Fruit fly (Drosophila melanogaster) whole organism, prepupa: ENCODE measurements around the gene Ugt36A1.

Experiments used
- CG10631 ChIP-seq: fragments of 200-800 bp; sonication (Bioruptor generic); optimal IDR thresholded peaks from 2 replicates; lab custom pipeline; 2016; ENCODE audit warnings: missing biosample characterization, missing genetic modification characterization
- CG10669 ChIP-seq: fragments of 200-800 bp; sonication (Bioruptor generic); optimal IDR thresholded peaks from 3 replicates; lab custom pipeline; 2018; ENCODE audit warnings: missing biosample characterization, mild to moderate bottlenecking, missing genetic modification characterization, moderate library complexity
- CG11294 ChIP-seq: fragments of 200-800 bp; sonication (Bioruptor generic); IDR thresholded peaks from 2 replicates; pipeline ENCODE4 v1.3.6; 2022; ENCODE audit warnings: missing biosample characterization, missing genetic modification characterization
- CG1621 ChIP-seq: fragments of 200-800 bp; sonication (Bioruptor generic); optimal IDR thresholded peaks from 3 replicates; lab custom pipeline; 2018; ENCODE audit warnings: missing biosample characterization, mild to moderate bottlenecking, missing genetic modification characterization
- CG16779 ChIP-seq: fragments of 200-800 bp; sonication (Bioruptor generic); optimal IDR thresholded peaks from 3 replicates; lab custom pipeline; 2017; ENCODE audit warnings: missing biosample characterization, mild to moderate bottlenecking, missing genetic modification characterization
- CG3032 ChIP-seq: fragments of 200-800 bp; optimal IDR thresholded peaks from 2 replicates; lab custom pipeline; 2019; ENCODE audit warnings: missing biosample characterization, mild to moderate bottlenecking, missing genetic modification characterization, moderate library complexity
- CG31627 ChIP-seq: fragments of 200-800 bp; sonication (Bioruptor generic); optimal IDR thresholded peaks from 3 replicates; lab custom pipeline; 2016; ENCODE audit warnings: missing biosample characterization, missing genetic modification characterization
- CG32006 ChIP-seq: fragments of 200-800 bp; sonication (Bioruptor generic); optimal IDR thresholded peaks from 3 replicates; lab custom pipeline; 2017; ENCODE audit warnings: missing biosample characterization, mild to moderate bottlenecking, missing genetic modification characterization
- CG34406 ChIP-seq: fragments of 200-800 bp; sonication (Bioruptor generic); optimal IDR thresholded peaks from 3 replicates; lab custom pipeline; 2016; ENCODE audit warnings: missing biosample characterization, missing genetic modification characterization
- CG3919 ChIP-seq: fragments of 200-800 bp; sonication (Bioruptor generic); optimal IDR thresholded peaks from 3 replicates; lab custom pipeline; 2016; ENCODE audit warnings: missing biosample characterization, missing genetic modification characterization
- CG6163 ChIP-seq: fragments of 200-800 bp; sonication (Bioruptor generic); IDR thresholded peaks from 3 replicates; pipeline ENCODE4 v1.3.6; 2022; ENCODE audit warnings: missing biosample characterization, missing genetic modification characterization
- CG6276 ChIP-seq: fragments of 200-800 bp; sonication (Bioruptor generic); optimal IDR thresholded peaks from 2 replicates; lab custom pipeline; 2017; ENCODE audit warnings: missing biosample characterization, mild to moderate bottlenecking, missing genetic modification characterization
- CG6792 ChIP-seq: fragments of 200-800 bp; sonication (Bioruptor generic); optimal IDR thresholded peaks from 3 replicates; lab custom pipeline; 2016; ENCODE audit warnings: missing biosample characterization, missing genetic modification characterization
- CG6808 ChIP-seq: fragments of 200-800 bp; sonication (Bioruptor generic); optimal IDR thresholded peaks from 3 replicates; lab custom pipeline; 2017; ENCODE audit warnings: missing biosample characterization, missing genetic modification characterization, mild to moderate bottlenecking, moderate library complexity, missing genetic modification reagents
- CG6854 ChIP-seq: fragments of 200-800 bp; sonication (Bioruptor generic); optimal IDR thresholded peaks from 2 replicates; lab custom pipeline; 2017; ENCODE audit warnings: missing biosample characterization, mild to moderate bottlenecking, missing genetic modification characterization
- CG8119 ChIP-seq: fragments of 200-800 bp; sonication (Bioruptor generic); IDR thresholded peaks from 3 replicates; pipeline ENCODE4 v1.3.6; 2022; ENCODE audit warnings: missing biosample characterization, missing genetic modification characterization
- CG8319 ChIP-seq: fragments of 200-800 bp; sonication (Bioruptor generic); optimal IDR thresholded peaks from 3 replicates; lab custom pipeline; 2016; ENCODE audit warnings: missing biosample characterization, missing genetic modification characterization
- CG8632 ChIP-seq: fragments of 200-800 bp; sonication (Bioruptor generic); optimal IDR thresholded peaks from 3 replicates; lab custom pipeline; 2016; ENCODE audit warnings: missing biosample characterization, missing genetic modification characterization
- CG9139 ChIP-seq: fragments of 200-800 bp; sonication (Bioruptor generic); optimal IDR thresholded peaks from 3 replicates; lab custom pipeline; 2017; ENCODE audit warnings: missing biosample characterization, mild to moderate bottlenecking, missing genetic modification characterization
- Eip75B ChIP-seq: fragments of 200-800 bp; sonication (Bioruptor generic); optimal IDR thresholded peaks from 3 replicates; lab custom pipeline; 2016; ENCODE audit warnings: missing biosample characterization, missing genetic modification characterization
- Eip78C ChIP-seq: fragments of 200-800 bp; sonication (Bioruptor generic); peaks from one replicate; lab custom pipeline; 2016; ENCODE audit warnings: missing biosample characterization, missing genetic modification characterization
- Eip93F ChIP-seq: fragments of 200-800 bp; sonication (Bioruptor generic); optimal IDR thresholded peaks from 2 replicates; lab custom pipeline; 2016; ENCODE audit warnings: missing biosample characterization, mild to moderate bottlenecking, missing genetic modification characterization
- Ets21C ChIP-seq: fragments of 200-800 bp; sonication (Bioruptor generic); optimal IDR thresholded peaks from 3 replicates; lab custom pipeline; 2016; ENCODE audit warnings: missing biosample characterization, missing genetic modification characterization
- Ets96B ChIP-seq: fragments of 200-800 bp; optimal IDR thresholded peaks from 2 replicates; lab custom pipeline; 2019; ENCODE audit warnings: missing biosample characterization, mild to moderate bottlenecking, missing genetic modification characterization, moderate library complexity
- Gug ChIP-seq: fragments of 200-800 bp; sonication (Bioruptor generic); IDR thresholded peaks from 2 replicates; pipeline ENCODE4 v1.3.6; 2022; ENCODE audit warnings: missing biosample characterization, missing genetic modification characterization
- Hr38 ChIP-seq: sonication (Bioruptor generic); optimal IDR thresholded peaks from 2 replicates; lab custom pipeline; 2016; ENCODE audit warnings: missing biosample characterization, missing genetic modification characterization
- Hr39 ChIP-seq: fragments of 200-800 bp; sonication (Bioruptor generic); optimal IDR thresholded peaks from 2 replicates; lab custom pipeline; 2016; ENCODE audit warnings: missing biosample characterization, missing genetic modification characterization
- Hr4 ChIP-seq: fragments of 200-800 bp; sonication (Bioruptor generic); optimal IDR thresholded peaks from 3 replicates; lab custom pipeline; 2016; ENCODE audit warnings: missing biosample characterization, missing genetic modification characterization
- Lpt ChIP-seq: fragments of 200-800 bp; sonication (Bioruptor generic); optimal IDR thresholded peaks from 3 replicates; lab custom pipeline; 2016; ENCODE audit warnings: missing biosample characterization, missing genetic modification characterization
- Met ChIP-seq: fragments of 200-800 bp; sonication (Bioruptor generic); optimal IDR thresholded peaks from 3 replicates; lab custom pipeline; 2016; ENCODE audit warnings: missing biosample characterization, missing genetic modification characterization
- OdsH ChIP-seq: fragments of 200-800 bp; sonication (Bioruptor generic); optimal IDR thresholded peaks from 3 replicates; lab custom pipeline; 2016; ENCODE audit warnings: missing biosample characterization, missing genetic modification characterization
- Smox ChIP-seq: fragments of 200-800 bp; sonication (Bioruptor generic); optimal IDR thresholded peaks from 3 replicates; lab custom pipeline; 2016; ENCODE audit warnings: missing biosample characterization, missing genetic modification characterization
- Sox102F ChIP-seq: fragments of 200-800 bp; sonication (Bioruptor generic); optimal IDR thresholded peaks from 2 replicates; lab custom pipeline; 2016; ENCODE audit warnings: missing biosample characterization, mild to moderate bottlenecking, missing genetic modification characterization
- Sox14 ChIP-seq: fragments of 200-800 bp; sonication (Bioruptor generic); optimal IDR thresholded peaks from 3 replicates; lab custom pipeline; 2016; ENCODE audit warnings: missing biosample characterization, missing genetic modification characterization
- Sox15 ChIP-seq: fragments of 200-800 bp; sonication (Bioruptor generic); optimal IDR thresholded peaks from 3 replicates; lab custom pipeline; 2016; ENCODE audit warnings: missing biosample characterization, missing genetic modification characterization
- achi ChIP-seq: fragments of 200-800 bp; sonication (Bioruptor generic); optimal IDR thresholded peaks from 3 replicates; lab custom pipeline; 2016; ENCODE audit warnings: missing biosample characterization, missing genetic modification characterization
- acj6 ChIP-seq: fragments of 200-800 bp; sonication (Bioruptor generic); optimal IDR thresholded peaks from 3 replicates; lab custom pipeline; 2016; ENCODE audit warnings: missing biosample characterization, missing genetic modification characterization
- cyc ChIP-seq: fragments of 200-800 bp; sonication (Bioruptor generic); optimal IDR thresholded peaks from 3 replicates; lab custom pipeline; 2016; ENCODE audit warnings: missing biosample characterization, missing genetic modification characterization
- dac ChIP-seq: fragments of 200-800 bp; sonication (Bioruptor generic); optimal IDR thresholded peaks from 2 replicates; lab custom pipeline; 2017; ENCODE audit warnings: missing biosample characterization, mild to moderate bottlenecking, missing genetic modification characterization
- dsx ChIP-seq: fragments of 200-800 bp; optimal IDR thresholded peaks from 3 replicates; lab custom pipeline; 2019; ENCODE audit warnings: missing biosample characterization, mild to moderate bottlenecking, missing genetic modification characterization, moderate library complexity; ENCODE audit not compliant: poor library complexity, severe bottlenecking
- eg ChIP-seq: fragments of 200-800 bp; sonication (Bioruptor generic); IDR thresholded peaks from 3 replicates; pipeline ENCODE4 v1.3.6; 2022; ENCODE audit warnings: missing biosample characterization, missing genetic modification characterization
- esn ChIP-seq: fragments of 200-800 bp; sonication (Bioruptor generic); optimal IDR thresholded peaks from 2 replicates; lab custom pipeline; 2016; ENCODE audit warnings: missing biosample characterization, mild to moderate bottlenecking, missing genetic modification characterization, moderate library complexity
- fd59A ChIP-seq: fragments of 200-800 bp; sonication (Bioruptor generic); optimal IDR thresholded peaks from 2 replicates; lab custom pipeline; 2017; ENCODE audit warnings: missing biosample characterization, mild to moderate bottlenecking, missing genetic modification characterization, missing genetic modification reagents
- fd85E ChIP-seq: fragments of 200-800 bp; sonication (Bioruptor generic); optimal IDR thresholded peaks from 3 replicates; lab custom pipeline; 2016; ENCODE audit warnings: missing biosample characterization, missing genetic modification characterization
- fkh ChIP-seq: fragments of 200-800 bp; sonication (Bioruptor generic); optimal IDR thresholded peaks from 3 replicates; lab custom pipeline; 2017; ENCODE audit warnings: missing biosample characterization, mild to moderate bottlenecking, missing genetic modification characterization, moderate library complexity
- net ChIP-seq: fragments of 200-800 bp; sonication (Bioruptor generic); optimal IDR thresholded peaks from 3 replicates; lab custom pipeline; 2016; ENCODE audit warnings: missing biosample characterization, missing genetic modification characterization
- pdm3 ChIP-seq: fragments of 200-800 bp; sonication (Bioruptor generic); optimal IDR thresholded peaks from 3 replicates; lab custom pipeline; 2016; ENCODE audit warnings: missing biosample characterization, missing genetic modification characterization
- salr ChIP-seq, 2 experiments: fragments of 200-800 bp; sonication (Bioruptor generic); optimal IDR thresholded peaks; 3 replicates each; lab custom pipeline; 2016 to 2018; ENCODE audit warnings: missing biosample characterization in 2 of 2, missing genetic modification characterization in 2 of 2, mild to moderate bottlenecking in 1 of 2
- spab ChIP-seq: fragments of 200-800 bp; sonication (Bioruptor generic); optimal IDR thresholded peaks from 2 replicates; lab custom pipeline; 2017; ENCODE audit warnings: missing biosample characterization, mild to moderate bottlenecking, missing genetic modification characterization, missing genetic modification reagents
- ss ChIP-seq, 2 experiments: fragments of 200-800 bp; sonication (Bioruptor generic); optimal IDR thresholded peaks; 2 replicates in 1 of 2; 3 replicates in 1 of 2; lab custom pipeline; 2017 to 2018; ENCODE audit warnings: mild to moderate bottlenecking in 2 of 2, missing biosample characterization in 2 of 2, missing genetic modification characterization in 2 of 2, moderate library complexity in 1 of 2
- svp ChIP-seq: fragments of 200-800 bp; sonication (Bioruptor generic); peaks from one replicate; lab custom pipeline; 2016; ENCODE audit warnings: missing biosample characterization, missing genetic modification characterization
- topi ChIP-seq: fragments of 200-800 bp; sonication (Bioruptor generic); optimal IDR thresholded peaks from 3 replicates; lab custom pipeline; 2016; ENCODE audit warnings: missing biosample characterization, missing genetic modification characterization
- vri ChIP-seq: fragments of 200-800 bp; sonication (Bioruptor generic); optimal IDR thresholded peaks from 3 replicates; lab custom pipeline; 2016; ENCODE audit warnings: missing biosample characterization, mild to moderate bottlenecking, missing genetic modification characterization

The Ugt36A1 gene

dm6 chr2L:3576520-3576919 is 42.4 kb upstream of the Ugt36A1 start:
- TF ChIP-seq acj6 (GFP tag; lab: Kevin White, UChicago) (peak; percentile 14), CG8632 (GFP tag; lab: Kevin White, UChicago) (no peak), CG16779 (tag; lab: Kevin White, UChicago) (no peak), CG10631 (GFP tag; lab: Kevin White, UChicago) (peak; percentile 20), Gug (no peak; the same call in 1 of the 2 replicates), CG10669 (GFP tag; lab: Kevin White, UChicago) (no peak), svp (GFP tag; lab: Kevin White, UChicago) (no peak), CG8319 (no peak), Smox (GFP tag; lab: Kevin White, UChicago) (no peak), CG1621 (tag; lab: Kevin White, UChicago) (no peak), spab (no peak), Sox14 (GFP tag; lab: Kevin White, UChicago) (peak; percentile 20), CG34406 (no peak), vri (GFP tag; lab: Kevin White, UChicago) (no peak), CG6854 (GFP tag; lab: Kevin White, UChicago) (no peak), Lpt (GFP tag; lab: Kevin White, UChicago) (no peak), Met (GFP tag; lab: Kevin White, UChicago) (peak; percentile 2), pdm3 (GFP tag; lab: Kevin White, UChicago) (peak; percentile 24), Hr39 (GFP tag; lab: Kevin White, UChicago) (peak; percentile 22), CG32006 (GFP tag; lab: Kevin White, UChicago) (peak; percentile 55), CG31627 (GFP tag; lab: Kevin White, UChicago) (no peak), CG9139 (GFP tag; lab: Kevin White, UChicago) (no peak), ss (GFP tag; optimal IDR thresholded peaks at IDR 0.05; lab: Kevin White, UChicago) (no peak), Sox102F (GFP tag; lab: Kevin White, UChicago) (no peak), CG6792 (no peak), Hr38 (no peak), CG6276 (no peak), Eip93F (GFP tag; lab: Kevin White, UChicago) (no peak), dac (no peak), Ets21C (no peak), Eip78C (GFP tag; lab: Kevin White, UChicago) (peak; percentile 87), CG6808 (GFP tag; lab: Kevin White, UChicago) (no peak), OdsH (GFP tag; lab: Kevin White, UChicago) (peak; percentile 19), Eip75B (GFP tag; lab: Kevin White, UChicago) (peak; percentile 22), CG6163 (GFP tag; lab: Robert Waterston, UW) (peak; percentile 67), CG3919 (GFP tag; lab: Kevin White, UChicago) (peak; percentile 32), Hr4 (GFP tag; lab: Kevin White, UChicago) (peak; percentile 34), cyc (peak; percentile 17), Sox15 (GFP tag; lab: Kevin White, UChicago) (no peak), fkh (GFP tag; lab: Kevin White, UChicago) (no peak), Ets96B (tag; lab: Kevin White, UChicago) (peak; percentile 39), eg (no peak), dsx (GFP tag; lab: Kevin White, UChicago) (no peak), CG3032 (tag; lab: Kevin White, UChicago) (no peak), net (GFP tag; lab: Kevin White, UChicago) (no peak), CG8119 (GFP tag; lab: Robert Waterston, UW) (peak; percentile 41; the same call in 1 of the 3 replicates), esn (GFP tag; lab: Kevin White, UChicago) (peak; percentile 10), fd59A (no peak), salr (GFP tag; optimal IDR thresholded peaks at IDR 0.05; lab: Kevin White, UChicago) (no peak), CG11294 (GFP tag; lab: Robert Waterston, UW) (no peak), fd85E (GFP tag; lab: Kevin White, UChicago) (no peak), achi (GFP tag; lab: Kevin White, UChicago) (peak; percentile 45), topi (GFP tag; lab: Kevin White, UChicago) (peak; percentile 14)
